Worm (Caenorhabditis elegans): ENCODE measurements around the gene K01A6.6.

- TF ChIP-seq flt-1 (GFP tag; IDR thresholded peaks at IDR 0.05) (no peak), klf-2 (GFP tag; conservative IDR thresholded peaks at IDR 0.05) (no peak), ztf-23 (GFP tag; IDR thresholded peaks at IDR 0.05) (no peak), tab-1 (GFP tag; IDR thresholded peaks at IDR 0.05) (no peak), cog-1 (tag; optimal IDR thresholded peaks at IDR 0.05) (no peak)
Observed at ce11 chrIV:11714739-11715138, 20.4 kb upstream of the K01A6.6 start, which contains the start of gene magi-1.

Data from whole organism, midembryonic.